Worm (Caenorhabditis elegans): ENCODE results near the gene snb-5.
A peak's percentile ranks its signal among the peaks of the same experiment; 100 is the strongest.

snb-5 gene

DNA sequence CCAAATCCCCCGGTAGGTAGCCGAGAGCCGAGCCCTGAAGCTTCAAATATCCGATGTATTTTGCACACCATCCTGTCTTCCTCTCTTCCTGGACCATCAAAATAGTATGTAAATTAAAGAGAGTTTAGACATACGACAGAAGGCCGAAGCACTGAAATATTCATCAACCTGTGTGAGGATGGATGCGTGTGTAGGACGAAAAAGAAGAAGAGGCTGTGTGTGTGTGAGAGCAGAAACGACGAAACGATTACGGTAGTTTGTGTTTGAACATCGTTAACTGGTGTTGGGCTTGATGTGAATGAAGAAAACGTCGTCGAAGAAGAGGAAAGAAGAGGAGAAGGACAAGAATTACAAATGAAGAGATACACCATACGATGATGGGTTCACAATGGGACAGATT lies 8.7 kb downstream of the snb-5 start:
- TF ChIP-seq unc-3 (GFP tag; conservative IDR thresholded peaks at IDR 0.05), result no peak
- no peak for TF ChIP-seq unc-3 (tag; optimal IDR thresholded peaks at IDR 0.05)
- TF ChIP-seq nhr-232 (tag; optimal IDR thresholded peaks at IDR 0.05), result no peak
- TF ChIP-seq pat-9 (tag; optimal IDR thresholded peaks at IDR 0.05), result no peak
- TF ChIP-seq tbx-7 (tag; optimal IDR thresholded peaks at IDR 0.05), result no peak
- peak; percentile 42 for TF ChIP-seq ceh-31 (tag; optimal IDR thresholded peaks at IDR 0.05)
- TF ChIP-seq ceh-19 (GFP tag; optimal IDR thresholded peaks at IDR 0.05), result no peak
- no peak for TF ChIP-seq ceh-2 (tag; optimal IDR thresholded peaks at IDR 0.05)

ce11 chrIII:8216224-8216623 lies 13.4 kb downstream of the snb-5 start, which contains the start of gene unc-86:
Gene unc-86, minus strand, starts transcription at chrIII:8216336.
- TF ChIP-seq C08G9.2 (tag; optimal IDR thresholded peaks at IDR 0.05) (no peak), odd-2 (tag; optimal IDR thresholded peaks at IDR 0.05) (no peak), ref-2 (tag; optimal IDR thresholded peaks at IDR 0.05) (no peak), pha-2 (tag; optimal IDR thresholded peaks at IDR 0.05) (no peak), ceh-34 (tag; optimal IDR thresholded peaks at IDR 0.05) (no peak), ceh-31 (tag; optimal IDR thresholded peaks at IDR 0.05) (peak; percentile 53), che-1 (tag; optimal IDR thresholded peaks at IDR 0.05) (no peak), fkh-6 (tag; optimal IDR thresholded peaks at IDR 0.05) (no peak), pag-3 (tag; optimal IDR thresholded peaks at IDR 0.05; ENCODE audit: borderline replicate concordance) (no peak), F13H6.1 (tag; optimal IDR thresholded peaks at IDR 0.05) (no peak), lim-6 (tag; optimal IDR thresholded peaks at IDR 0.05) (no peak), unc-86 (tag; optimal IDR thresholded peaks at IDR 0.05) (peak; percentile 25), C38D4.7 (GFP tag; optimal IDR thresholded peaks at IDR 0.05) (no peak), zip-5 (tag; optimal IDR thresholded peaks at IDR 0.05) (no peak), sox-2 (GFP tag; IDR thresholded peaks at IDR 0.05) (no peak), fkh-10 (GFP tag; optimal IDR thresholded peaks at IDR 0.05) (no peak), nfya-1 (tag; optimal IDR thresholded peaks at IDR 0.05) (peak; percentile 64), ceh-45 (GFP tag; IDR thresholded peaks at IDR 0.05) (no peak), ceh-2 (tag; optimal IDR thresholded peaks at IDR 0.05) (no peak), elt-4 (tag; optimal IDR thresholded peaks at IDR 0.05) (no peak)

DNA sequence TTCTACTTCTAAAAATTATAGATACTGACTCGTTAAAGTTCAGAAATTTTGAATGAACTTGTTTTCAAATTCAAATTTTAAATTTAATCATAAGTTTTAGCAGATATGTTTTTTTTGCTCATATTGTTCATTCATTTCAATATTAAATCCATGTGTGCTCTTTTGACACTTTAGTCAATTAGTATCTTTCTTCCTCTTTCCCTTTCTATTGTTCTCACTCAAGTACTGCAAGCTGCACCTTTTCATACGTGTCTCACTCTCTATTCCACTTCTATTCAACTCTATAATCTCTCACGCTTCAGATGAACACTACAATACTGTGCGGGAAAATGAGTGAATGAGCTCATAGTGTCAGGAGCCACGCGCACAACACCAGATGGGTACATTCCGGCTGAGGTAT lies 15.1 kb downstream of the snb-5 start, which contains the start of gene C30A5.16:
Gene C30A5.16 (plus strand): TSS at position 301 of the 400 bp plus-strand sequence.
- peak; percentile 75 for TF ChIP-seq ceh-31 (tag; optimal IDR thresholded peaks at IDR 0.05)
- peak; percentile 24 for TF ChIP-seq sox-2 (GFP tag; IDR thresholded peaks at IDR 0.05)
- TF ChIP-seq T23F11.4 (GFP tag; optimal IDR thresholded peaks at IDR 0.05), result no peak

- peak; percentile 38 for TF ChIP-seq unc-86 (tag; optimal IDR thresholded peaks at IDR 0.05)
- TF ChIP-seq gmeb-2 (tag; optimal IDR thresholded peaks at IDR 0.05), result no peak
These were observed 17.2 kb downstream of the snb-5 start for ce11 chrIII:8220081-8220480.

DNA sequence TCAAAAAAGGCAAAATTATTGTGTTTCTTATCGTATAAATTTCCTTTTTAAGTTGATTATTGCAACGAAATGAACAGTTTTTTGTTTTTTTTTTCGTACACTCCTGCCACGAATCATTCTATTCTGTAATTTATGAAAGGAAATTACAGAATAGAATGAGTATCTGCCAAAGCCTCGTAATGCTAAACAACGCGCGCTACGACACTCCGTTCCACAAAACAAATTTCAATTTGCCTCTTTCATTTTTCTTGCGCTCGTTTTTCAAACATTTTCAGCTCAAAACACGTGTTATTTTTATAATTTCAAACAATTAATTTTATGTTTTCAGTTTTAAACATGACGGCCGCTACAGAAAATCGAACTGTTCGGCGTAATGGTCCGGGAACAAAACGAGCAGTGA lies 21.9 kb downstream of the snb-5 start, which contains the start of gene mob-4:
Gene mob-4 (plus strand): TSS at position 329 of the 400 bp plus-strand sequence.
- TF ChIP-seq ets-4 (tag; optimal IDR thresholded peaks at IDR 0.05), result no peak
- TF ChIP-seq C38D4.7 (GFP tag; optimal IDR thresholded peaks at IDR 0.05), result no peak
- no peak for TF ChIP-seq eyg-1 (tag; optimal IDR thresholded peaks at IDR 0.05)
- no peak for TF ChIP-seq elt-2 (tag; optimal IDR thresholded peaks at IDR 0.05)
- TF ChIP-seq fkh-10 (GFP tag; optimal IDR thresholded peaks at IDR 0.05), result no peak
- no peak for TF ChIP-seq ztf-16 (tag; optimal IDR thresholded peaks at IDR 0.05)
- TF ChIP-seq ama-1 (optimal IDR thresholded peaks at IDR 0.05), result no peak
- no peak for TF ChIP-seq pros-1 (tag; optimal IDR thresholded peaks at IDR 0.05)
- TF ChIP-seq dmd-4 (tag; optimal IDR thresholded peaks at IDR 0.05; ENCODE audit: borderline replicate concordance), result no peak
- no peak for TF ChIP-seq elt-4 (tag; optimal IDR thresholded peaks at IDR 0.05)
- TF ChIP-seq ceh-45 (GFP tag; IDR thresholded peaks at IDR 0.05), result no peak
- TF ChIP-seq ref-2 (tag; optimal IDR thresholded peaks at IDR 0.05), result no peak

Measured in whole organism, late embryonic.